Worm (Caenorhabditis elegans) whole organism, L1 larva: ENCODE data around the gene lips-10.

ENCODE experiments used
- ama-1 ChIP-seq: fragments of 150-350 bp; optimal IDR thresholded peaks from 2 replicates; lab custom pipeline; 2014
- elt-3 ChIP-seq, 6 experiments: fragments of 150-350 bp in 1 of 6; sonication (generic microtip); optimal IDR thresholded peaks; 2 replicates each; lab custom pipeline; 2017 to 2018; ENCODE audit warnings: missing biosample characterization in 6 of 6, missing genetic modification characterization in 6 of 6, inconsistent platforms in 1 of 6
- fkh-4 ChIP-seq: sonication (generic microtip); optimal IDR thresholded peaks from 2 replicates; lab custom pipeline; 2016; ENCODE audit warnings: missing compliant biosample characterization, missing genetic modification characterization, borderline replicate concordance
- fkh-8 ChIP-seq: sonication (generic microtip); optimal IDR thresholded peaks from 2 replicates; lab custom pipeline; 2016; ENCODE audit warnings: mild to moderate bottlenecking, missing genetic modification characterization, missing compliant biosample characterization
- grh-1 ChIP-seq: fragments of 200-800 bp; sonication (Bioruptor generic); IDR thresholded peaks from 2 replicates; pipeline ENCODE4 v1.3.6; 2022; ENCODE audit warnings: missing genetic modification reagents, missing genetic modification characterization, missing compliant biosample characterization
- nhr-11 ChIP-seq: fragments of 150-350 bp; optimal IDR thresholded peaks from 2 replicates; lab custom pipeline; 2014; ENCODE audit warnings: missing biosample characterization, missing genetic modification characterization
- nhr-237 ChIP-seq: fragments of 150-350 bp; optimal IDR thresholded peaks from 2 replicates; lab custom pipeline; 2014; ENCODE audit warnings: missing biosample characterization, missing genetic modification characterization
- nhr-28 ChIP-seq: fragments of 150-350 bp; optimal IDR thresholded peaks from 2 replicates; lab custom pipeline; 2014; ENCODE audit warnings: missing biosample characterization, missing genetic modification characterization
- nhr-77 ChIP-seq: fragments of 150-350 bp; optimal IDR thresholded peaks from 2 replicates; lab custom pipeline; 2014; ENCODE audit warnings: missing biosample characterization, missing genetic modification characterization
- unc-130 ChIP-seq: fragments of 150-350 bp; optimal IDR thresholded peaks from 2 replicates; lab custom pipeline; 2017; ENCODE audit warnings: missing biosample characterization, missing genetic modification characterization, inconsistent platforms
- unc-62 ChIP-seq: fragments of 150-350 bp; optimal IDR thresholded peaks from 2 replicates; lab custom pipeline; 2014; ENCODE audit warnings: missing biosample characterization, missing genetic modification reagents, missing genetic modification characterization
- vab-15 ChIP-seq: sonication (generic microtip); optimal IDR thresholded peaks from 2 replicates; lab custom pipeline; 2017; ENCODE audit warnings: missing genotype, mild to moderate bottlenecking, missing genetic modification characterization, missing compliant biosample characterization
- zag-1 ChIP-seq: fragments of 150-350 bp; optimal IDR thresholded peaks from 2 replicates; lab custom pipeline; 2014; ENCODE audit warnings: missing biosample characterization, missing genetic modification characterization

ce11 chrII:8411002-8411401 is 28.0 kb upstream of the lips-10 start:
- TF ChIP-seq grh-1 (GFP tag; lab: Robert Waterston, UW) (no peak), fkh-4 (tag; lab: Kevin White, UChicago) (no peak), unc-130 (tag; lab: Kevin White, UChicago) (no peak), fkh-8 (tag; lab: Kevin White, UChicago) (no peak), nhr-28 (tag; lab: Kevin White, UChicago) (no peak), unc-62 (GFP tag; lab: Kevin White, UChicago) (no peak), zag-1 (tag; lab: Kevin White, UChicago) (no peak), nhr-11 (tag; lab: Kevin White, UChicago) (no peak), nhr-237 (tag; lab: Kevin White, UChicago) (no peak), vab-15 (tag; lab: Kevin White, UChicago) (no peak), nhr-77 (tag; lab: Kevin White, UChicago) (no peak), elt-3 (tag; optimal IDR thresholded peaks at IDR 0.05; lab: Kevin White, UChicago) (no peak), ama-1 (lab: Kevin White, UChicago) (no peak)
